Worm (Caenorhabditis elegans) whole organism, midembryonic: ENCODE measurements around the gene C13C4.7.

Source experiments
- T22C8.4 ChIP-seq: fragments of 200-800 bp; sonication (Bioruptor generic); IDR thresholded peaks from 2 replicates; pipeline ENCODE4 v1.3.6; 2022; ENCODE audit warnings: missing genetic modification characterization, missing compliant biosample characterization
- cog-1 ChIP-seq: sonication (generic microtip); optimal IDR thresholded peaks from 2 replicates; lab custom pipeline; 2016; ENCODE audit warnings: missing genetic modification characterization, missing compliant biosample characterization
- flt-1 ChIP-seq: fragments of 200-800 bp; sonication (Bioruptor generic); IDR thresholded peaks from 2 replicates; pipeline ENCODE4 v1.3.6; 2022; ENCODE audit warnings: missing genetic modification characterization, missing compliant biosample characterization
- klf-2 ChIP-seq: fragments of 200-800 bp; sonication (Bioruptor generic); conservative IDR thresholded peaks from 2 replicates; pipeline ENCODE4 v1.3.6; 2022; ENCODE audit warnings: missing genetic modification reagents, missing genetic modification characterization, missing compliant biosample characterization
- med-1 ChIP-seq: sonication (generic microtip); optimal IDR thresholded peaks from 2 replicates; lab custom pipeline; 2017; ENCODE audit warnings: missing genetic modification characterization, mild to moderate bottlenecking, missing compliant biosample characterization, antibody characterized with exemption, missing genetic modification reagents; ENCODE audit not compliant: insufficient read depth
- ref-1 ChIP-seq: fragments of 200-800 bp; sonication (Bioruptor generic); conservative IDR thresholded peaks from 2 replicates; pipeline ENCODE4 v1.3.6; 2022; ENCODE audit warnings: missing genetic modification reagents, missing genetic modification characterization, missing compliant biosample characterization
- tab-1 ChIP-seq: fragments of 200-800 bp; sonication (Bioruptor generic); IDR thresholded peaks from 2 replicates; pipeline ENCODE4 v1.3.6; 2022; ENCODE audit warnings: missing genetic modification characterization, missing compliant biosample characterization
- ztf-23 ChIP-seq: fragments of 200-800 bp; sonication (Bioruptor generic); IDR thresholded peaks from 2 replicates; pipeline ENCODE4 v1.3.6; 2022; ENCODE audit warnings: missing genetic modification reagents, missing genetic modification characterization, missing compliant biosample characterization
- ztf-29 ChIP-seq: fragments of 200-800 bp; sonication (Bioruptor generic); IDR thresholded peaks from 2 replicates; pipeline ENCODE4 v1.3.6; 2022; ENCODE audit warnings: missing genetic modification reagents, missing genetic modification characterization, missing compliant biosample characterization

ce11 chrV:12103920-12104319 is 16.4 kb downstream of the C13C4.7 start, which contains the start of gene nhr-153:
- TF ChIP-seq ref-1 (GFP tag; lab: Robert Waterston, UW) (no peak), ztf-29 (GFP tag; lab: Robert Waterston, UW) (no peak), ztf-23 (GFP tag; lab: Robert Waterston, UW) (no peak), flt-1 (GFP tag; lab: Robert Waterston, UW) (no peak), cog-1 (tag; lab: Kevin White, UChicago) (no peak), klf-2 (GFP tag; lab: Robert Waterston, UW) (no peak), tab-1 (GFP tag; lab: Robert Waterston, UW) (no peak), T22C8.4 (no peak), med-1 (no peak)
